Worm (Caenorhabditis elegans): ENCODE data around the gene T25B6.3.

DNA sequence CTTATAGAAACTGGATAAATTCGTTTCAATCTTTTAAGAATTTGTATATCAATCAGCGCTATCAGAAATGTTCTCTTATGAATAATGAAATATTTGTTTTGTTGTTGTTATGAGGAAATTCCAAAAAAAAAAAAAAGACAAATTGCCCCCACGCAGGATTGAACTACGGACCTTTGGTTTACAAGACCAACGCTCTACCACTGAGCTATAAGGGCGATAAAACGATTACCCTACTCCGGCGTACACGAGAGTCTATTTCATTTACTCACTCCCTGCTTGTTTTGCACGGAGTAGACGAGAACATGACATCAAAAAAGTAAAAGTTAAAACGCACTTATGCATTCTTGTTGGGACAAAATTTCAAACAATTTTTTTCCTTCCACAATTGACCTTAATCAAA lies 3.1 kb upstream of the T25B6.3 start:
- no peak for TF ChIP-seq dve-1 (tag; optimal IDR thresholded peaks at IDR 0.05)
- TF ChIP-seq C08G9.2 (tag; optimal IDR thresholded peaks at IDR 0.05) = no peak
- no peak for TF ChIP-seq ceh-24 (tag; optimal IDR thresholded peaks at IDR 0.05)
- TF ChIP-seq F13H6.1 (tag; optimal IDR thresholded peaks at IDR 0.05) = no peak
- no peak for TF ChIP-seq dmd-4 (tag; optimal IDR thresholded peaks at IDR 0.05; ENCODE audit: borderline replicate concordance)
- no peak for TF ChIP-seq pha-4 (tag; optimal IDR thresholded peaks at IDR 0.05)
- TF ChIP-seq hlh-30 (tag; optimal IDR thresholded peaks at IDR 0.05; ENCODE audit: insufficient read depth) = no peak
- TF ChIP-seq eyg-1 (tag; optimal IDR thresholded peaks at IDR 0.05) = no peak
- no peak for TF ChIP-seq hlh-8 (tag; optimal IDR thresholded peaks at IDR 0.05)
- no peak for TF ChIP-seq pqm-1 (tag; optimal IDR thresholded peaks at IDR 0.05)
- TF ChIP-seq ceh-45 (GFP tag; IDR thresholded peaks at IDR 0.05) = no peak
